Fruit fly (Drosophila melanogaster) whole organism, embryonic: ENCODE results near the gene CG12290.

Experiments used
- B-H1 ChIP-seq: fragments of 200-800 bp; sonication (Bioruptor generic); IDR thresholded peaks from 3 replicates; pipeline ENCODE4 v1.3.6; 2022; ENCODE audit warnings: missing biosample characterization, missing genetic modification characterization
- CG11695 ChIP-seq: fragments of 200-800 bp; sonication (Bioruptor generic); IDR thresholded peaks from 3 replicates; pipeline ENCODE4 v1.3.6; 2022; ENCODE audit warnings: missing biosample characterization, missing genetic modification characterization
- CG12391 ChIP-seq: fragments of 200-800 bp; sonication (Bioruptor generic); optimal IDR thresholded peaks from 3 replicates; lab custom pipeline; 2018; ENCODE audit warnings: missing biosample characterization, mild to moderate bottlenecking, missing genetic modification characterization, moderate library complexity
- CG1647 ChIP-seq: fragments of 200-800 bp; sonication (Bioruptor generic); optimal IDR thresholded peaks from 3 replicates; lab custom pipeline; 2016; ENCODE audit warnings: missing biosample characterization, missing genetic modification characterization
- CG17385 ChIP-seq: fragments of 200-800 bp; sonication (Bioruptor generic); optimal IDR thresholded peaks from 3 replicates; lab custom pipeline; 2018; ENCODE audit warnings: missing biosample characterization, mild to moderate bottlenecking, missing genetic modification characterization
- CG2129 ChIP-seq: fragments of 200-800 bp; sonication (Bioruptor generic); IDR thresholded peaks from 2 replicates; pipeline ENCODE4 v1.3.6; 2022; ENCODE audit warnings: missing biosample characterization, missing genetic modification characterization; ENCODE audit not compliant: partially characterized antibody
- CG2712 ChIP-seq: fragments of 200-800 bp; optimal IDR thresholded peaks from 3 replicates; lab custom pipeline; 2019; ENCODE audit warnings: missing biosample characterization, mild to moderate bottlenecking, missing genetic modification characterization, moderate library complexity
- CG30403 ChIP-seq: fragments of 200-800 bp; sonication (Bioruptor generic); optimal IDR thresholded peaks from 3 replicates; lab custom pipeline; 2016; ENCODE audit warnings: missing biosample characterization, missing genetic modification characterization
- CG33557 ChIP-seq: fragments of 200-800 bp; sonication (Bioruptor generic); optimal IDR thresholded peaks from 2 replicates; lab custom pipeline; 2019; ENCODE audit warnings: missing biosample characterization, mild to moderate bottlenecking, missing genetic modification characterization, moderate library complexity
- CG4328 ChIP-seq: fragments of 200-800 bp; sonication (Bioruptor generic); optimal IDR thresholded peaks from 3 replicates; lab custom pipeline; 2017; ENCODE audit warnings: missing biosample characterization, missing genetic modification reagents, missing genetic modification characterization
- CG4424 ChIP-seq: fragments of 200-800 bp; sonication (Bioruptor generic); optimal IDR thresholded peaks from 3 replicates; lab custom pipeline; 2016; ENCODE audit warnings: missing biosample characterization, missing genetic modification characterization
- CG4707 ChIP-seq: fragments of 200-800 bp; sonication (Bioruptor generic); optimal IDR thresholded peaks from 2 replicates; lab custom pipeline; 2018; ENCODE audit warnings: missing biosample characterization, mild to moderate bottlenecking, missing genetic modification characterization, moderate library complexity
- CG5180 ChIP-seq: fragments of 200-800 bp; sonication (Bioruptor generic); optimal IDR thresholded peaks from 3 replicates; lab custom pipeline; 2017; ENCODE audit warnings: missing biosample characterization, missing genetic modification characterization, mild to moderate bottlenecking, moderate library complexity, missing genetic modification reagents
- CG6175 ChIP-seq: fragments of 200-800 bp; sonication (Bioruptor generic); IDR thresholded peaks from 3 replicates; pipeline ENCODE4 v1.3.6; 2022; ENCODE audit warnings: missing biosample characterization, missing genetic modification characterization
- CG6654 ChIP-seq: fragments of 200-800 bp; sonication (Bioruptor generic); optimal IDR thresholded peaks from 2 replicates; lab custom pipeline; 2017; ENCODE audit warnings: missing biosample characterization, mild to moderate bottlenecking, missing genetic modification characterization
- CG7271 ChIP-seq: fragments of 200-800 bp; sonication (Bioruptor generic); optimal IDR thresholded peaks from 2 replicates; lab custom pipeline; 2018; ENCODE audit warnings: missing biosample characterization, mild to moderate bottlenecking, missing genetic modification characterization, moderate library complexity
- CG8388 ChIP-seq: fragments of 200-800 bp; sonication (Bioruptor generic); optimal IDR thresholded peaks from 2 replicates; lab custom pipeline; 2019; ENCODE audit warnings: missing biosample characterization, mild to moderate bottlenecking, missing genetic modification characterization, moderate library complexity
- CkIIα-i1 ChIP-seq: fragments of 200-800 bp; sonication (Bioruptor generic); IDR thresholded peaks from 2 replicates; pipeline ENCODE4 v1.3.6; 2022; ENCODE audit warnings: missing biosample characterization, missing genetic modification characterization
- D19B ChIP-seq: fragments of 200-800 bp; sonication (Bioruptor generic); optimal IDR thresholded peaks from 2 replicates; lab custom pipeline; 2017; ENCODE audit warnings: missing biosample characterization, mild to moderate bottlenecking, missing genetic modification characterization
- Fer1 ChIP-seq: fragments of 200-800 bp; sonication (Bioruptor generic); optimal IDR thresholded peaks from 2 replicates; lab custom pipeline; 2017; ENCODE audit warnings: missing biosample characterization, mild to moderate bottlenecking, missing genetic modification characterization
- HmgD ChIP-seq: fragments of 200-800 bp; sonication (Bioruptor generic); optimal IDR thresholded peaks from 3 replicates; lab custom pipeline; 2016; ENCODE audit warnings: missing biosample characterization, missing genetic modification characterization
- Lhr ChIP-seq: fragments of 200-800 bp; sonication (Bioruptor generic); optimal IDR thresholded peaks from 3 replicates; lab custom pipeline; 2017; ENCODE audit warnings: mild to moderate bottlenecking, missing biosample characterization, missing genetic modification reagents, missing genetic modification characterization
- Lim3 ChIP-seq: fragments of 200-800 bp; sonication (Bioruptor generic); IDR thresholded peaks from 2 replicates; pipeline ENCODE4 v1.3.6; 2022; ENCODE audit warnings: missing biosample characterization, missing genetic modification characterization
- Lpt ChIP-seq: fragments of >200 bp; optimal IDR thresholded peaks from 2 replicates; lab custom pipeline; 2018; ENCODE audit warnings: missing biosample characterization, missing genetic modification characterization
- MESR4 ChIP-seq: fragments of 200-800 bp; sonication (Bioruptor generic); optimal IDR thresholded peaks from 2 replicates; lab custom pipeline; 2018; ENCODE audit warnings: missing biosample characterization, mild to moderate bottlenecking, missing genetic modification characterization, moderate library complexity
- Med ChIP-seq: fragments of 200-800 bp; sonication (Bioruptor generic); peaks from one replicate; lab custom pipeline; 2016; ENCODE audit warnings: missing biosample characterization, missing genetic modification characterization, mild to moderate bottlenecking, inconsistent platforms, moderate library complexity
- Mrtf ChIP-seq: fragments of 200-800 bp; sonication (Bioruptor generic); IDR thresholded peaks from 3 replicates; pipeline ENCODE4 v1.3.6; 2022; ENCODE audit warnings: missing biosample characterization, missing genetic modification characterization
- Optix ChIP-seq: fragments of 200-800 bp; sonication (Bioruptor generic); IDR thresholded peaks from 3 replicates; pipeline ENCODE4 v1.3.6; 2022; ENCODE audit warnings: missing biosample characterization, missing genetic modification characterization
- Taf1 ChIP-seq: fragments of 200-800 bp; sonication (Bioruptor generic); IDR thresholded peaks from 2 replicates; pipeline ENCODE4 v1.3.6; 2022; ENCODE audit warnings: missing biosample characterization, missing genetic modification characterization
- bbx ChIP-seq: fragments of 200-800 bp; sonication (Bioruptor generic); IDR thresholded peaks from 2 replicates; pipeline ENCODE4 v1.3.6; 2022; ENCODE audit warnings: missing biosample characterization, missing genetic modification characterization; ENCODE audit not compliant: partially characterized antibody
- bowl ChIP-seq: fragments of 200-800 bp; sonication (Bioruptor generic); IDR thresholded peaks from 2 replicates; pipeline ENCODE4 v1.3.6; 2022; ENCODE audit warnings: missing biosample characterization, missing genetic modification characterization
- btn ChIP-seq: fragments of 200-800 bp; sonication (Bioruptor generic); optimal IDR thresholded peaks from 2 replicates; lab custom pipeline; 2016; ENCODE audit warnings: missing biosample characterization, missing genetic modification characterization
- cas ChIP-seq: fragments of 200-800 bp; sonication (Bioruptor generic); IDR thresholded peaks from 2 replicates; pipeline ENCODE4 v1.3.6; 2022; ENCODE audit warnings: missing biosample characterization, missing genetic modification characterization
- dm ChIP-seq: fragments of 200-800 bp; sonication (Bioruptor generic); optimal IDR thresholded peaks from 3 replicates; lab custom pipeline; 2016; ENCODE audit warnings: missing biosample characterization, missing genetic modification characterization
- grau ChIP-seq: fragments of 200-800 bp; optimal IDR thresholded peaks from 3 replicates; lab custom pipeline; 2019; ENCODE audit warnings: missing biosample characterization, mild to moderate bottlenecking, missing genetic modification characterization, moderate library complexity
- gt ChIP-seq: fragments of 200-800 bp; sonication (Bioruptor generic); IDR thresholded peaks from 2 replicates; pipeline ENCODE4 v1.3.6; 2022; ENCODE audit warnings: missing biosample characterization, missing genetic modification characterization
- hth ChIP-seq: fragments of >200 bp; optimal IDR thresholded peaks from 2 replicates; lab custom pipeline; 2017; ENCODE audit warnings: inconsistent platforms
- kah ChIP-seq: fragments of 200-800 bp; sonication (Bioruptor generic); optimal IDR thresholded peaks from 2 replicates; lab custom pipeline; 2018; ENCODE audit warnings: missing biosample characterization, mild to moderate bottlenecking, missing genetic modification characterization
- kay ChIP-seq: fragments of 200-800 bp; sonication (Bioruptor generic); optimal IDR thresholded peaks from 2 replicates; lab custom pipeline; 2016; ENCODE audit warnings: missing biosample characterization, missing genetic modification characterization
- mam ChIP-seq: fragments of 200-800 bp; sonication (Bioruptor generic); optimal IDR thresholded peaks from 3 replicates; lab custom pipeline; 2016; ENCODE audit warnings: missing biosample characterization, missing genetic modification characterization
- nom ChIP-seq: fragments of 200-800 bp; sonication (Bioruptor generic); optimal IDR thresholded peaks from 2 replicates; lab custom pipeline; 2017; ENCODE audit warnings: missing biosample characterization, missing genetic modification characterization, mild to moderate bottlenecking, moderate library complexity, missing genetic modification reagents
- pho ChIP-seq: fragments of 200-800 bp; sonication (Bioruptor generic); optimal IDR thresholded peaks from 2 replicates; lab custom pipeline; 2016; ENCODE audit warnings: missing biosample characterization, missing genetic modification characterization
- pros ChIP-seq: fragments of 200-800 bp; sonication (Bioruptor generic); optimal IDR thresholded peaks from 3 replicates; lab custom pipeline; 2019; ENCODE audit warnings: missing biosample characterization, mild to moderate bottlenecking, missing genetic modification characterization, moderate library complexity
- run ChIP-seq: fragments of 200-800 bp; sonication (Bioruptor generic); optimal IDR thresholded peaks from 3 replicates; lab custom pipeline; 2018; ENCODE audit warnings: missing biosample characterization, mild to moderate bottlenecking, missing genetic modification characterization
- sd ChIP-seq: fragments of 200-800 bp; sonication (Bioruptor generic); optimal IDR thresholded peaks from 3 replicates; lab custom pipeline; 2018; ENCODE audit warnings: missing biosample characterization, mild to moderate bottlenecking, missing genetic modification characterization, moderate library complexity
- tio ChIP-seq: fragments of 200-800 bp; sonication (Bioruptor generic); optimal IDR thresholded peaks from 2 replicates; lab custom pipeline; 2017; ENCODE audit warnings: missing biosample characterization, missing genetic modification characterization, inconsistent platforms
- vfl ChIP-seq: fragments of 200-800 bp; sonication (Bioruptor generic); optimal IDR thresholded peaks from 2 replicates; lab custom pipeline; 2016; ENCODE audit warnings: missing biosample characterization, missing genetic modification characterization
- vvl ChIP-seq: fragments of 200-800 bp; sonication (Bioruptor generic); IDR thresholded peaks from 2 replicates; pipeline ENCODE4 v1.3.6; 2022; ENCODE audit warnings: missing biosample characterization, missing genetic modification characterization
- wdn ChIP-seq: fragments of 200-800 bp; sonication (Bioruptor generic); IDR thresholded peaks from 2 replicates; pipeline ENCODE4 v1.3.6; 2022; ENCODE audit warnings: missing biosample characterization, missing genetic modification characterization
- zen ChIP-seq: fragments of 200-800 bp; sonication (Bioruptor generic); optimal IDR thresholded peaks from 3 replicates; lab custom pipeline; 2018; ENCODE audit warnings: missing biosample characterization, mild to moderate bottlenecking, missing genetic modification characterization, moderate library complexity

CG12290 gene

DNA sequence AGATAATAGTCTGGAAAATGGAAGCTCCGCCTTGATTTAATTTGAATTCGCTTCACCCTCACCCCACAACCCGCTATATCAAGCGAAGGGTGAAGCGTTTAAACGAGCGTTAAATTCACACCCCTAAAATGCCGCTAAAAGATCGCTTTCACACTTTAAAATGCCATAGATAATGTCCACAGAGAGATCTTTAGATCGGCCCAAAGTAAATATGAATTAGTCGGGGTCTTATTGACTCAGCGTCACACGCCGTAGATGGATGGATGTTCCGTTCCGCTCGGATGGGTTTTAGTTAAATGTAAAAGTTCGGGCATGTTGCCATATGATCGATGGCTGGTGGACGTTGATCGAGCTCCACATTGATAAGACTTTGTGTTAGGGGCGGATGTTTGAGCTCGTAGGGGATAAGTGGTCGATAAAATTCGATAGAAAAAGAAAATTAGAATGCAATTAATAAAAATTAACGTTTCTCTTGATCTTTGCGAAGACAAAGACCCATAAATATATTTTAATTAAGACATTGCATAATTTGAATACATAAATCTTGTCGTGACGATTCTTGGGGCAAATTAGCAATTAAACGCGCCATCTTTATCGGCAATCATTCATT, 1.9 kb upstream of the CG12290 start (continued):
- TF ChIP-seq Lim3 (GFP tag; lab: Robert Waterston, UW): no peak
- TF ChIP-seq B-H1 (GFP tag; lab: Robert Waterston, UW): peak; percentile 74
- peak; percentile 82 for TF ChIP-seq mam (GFP tag; lab: Kevin White, UChicago)
- TF ChIP-seq run (tag; lab: Kevin White, UChicago): peak; percentile 64
- no peak for TF ChIP-seq nom (GFP tag; lab: Kevin White, UChicago)
- TF ChIP-seq CG6654: peak; percentile 35
- TF ChIP-seq CG4707 (GFP tag; lab: Kevin White, UChicago): peak; percentile 87
- peak; percentile 78 for TF ChIP-seq Optix (GFP tag; lab: Robert Waterston, UW)
- peak; percentile 63; the same call in 1 of the 2 replicates for TF ChIP-seq cas (GFP tag; lab: Robert Waterston, UW)
- peak; percentile 83 for TF ChIP-seq vvl (GFP tag; lab: Robert Waterston, UW)
- TF ChIP-seq CG11695 (GFP tag; lab: Robert Waterston, UW): peak; percentile 76; the same call in 2 of the 3 replicates
- TF ChIP-seq btn (GFP tag; lab: Kevin White, UChicago): peak; percentile 67
- peak; percentile 83 for TF ChIP-seq tio (GFP tag; lab: Kevin White, UChicago)
- peak; percentile 63; the same call in 2 of the 3 replicates for TF ChIP-seq Mrtf (GFP tag; lab: Robert Waterston, UW)
- peak; percentile 50 for TF ChIP-seq CG12391 (tag; lab: Kevin White, UChicago)
- TF ChIP-seq CG4424 (GFP tag; lab: Kevin White, UChicago): peak; percentile 42
- TF ChIP-seq CG17385: peak; percentile 75
- peak; percentile 92 for TF ChIP-seq CG33557 (GFP tag; lab: Kevin White, UChicago)
- peak; percentile 81 for TF ChIP-seq wdn (GFP tag; lab: Robert Waterston, UW)
- TF ChIP-seq CG8388 (GFP tag; lab: Kevin White, UChicago): peak; percentile 21
- no peak for TF ChIP-seq bbx (GFP tag; lab: Robert Waterston, UW)
- TF ChIP-seq CG4328 (GFP tag; lab: Kevin White, UChicago): peak; percentile 89
- TF ChIP-seq Taf1 (GFP tag; lab: Robert Waterston, UW): peak; percentile 59
- TF ChIP-seq Med (GFP tag; lab: Kevin White, UChicago): peak; percentile 98
- peak; percentile 70 for TF ChIP-seq CG2712 (tag; lab: Kevin White, UChicago)
- peak; percentile 67 for TF ChIP-seq dm
- TF ChIP-seq zen (tag; lab: Kevin White, UChicago): no peak
- no peak for TF ChIP-seq pros (GFP tag; lab: Kevin White, UChicago)
- TF ChIP-seq D19B (GFP tag; lab: Kevin White, UChicago): peak; percentile 61
- TF ChIP-seq CG1647 (GFP tag; lab: Kevin White, UChicago): peak; percentile 77
- TF ChIP-seq CG5180 (GFP tag; lab: Kevin White, UChicago): peak; percentile 84
- no peak for TF ChIP-seq Lpt
- TF ChIP-seq kay (GFP tag; lab: Kevin White, UChicago): peak; percentile 74
- TF ChIP-seq bowl (GFP tag; lab: Robert Waterston, UW): peak; percentile 54; the same call in 1 of the 2 replicates
- peak; percentile 57 for TF ChIP-seq sd (tag; lab: Kevin White, UChicago)
- peak; percentile 20 for TF ChIP-seq MESR4 (GFP tag; lab: Kevin White, UChicago)
- TF ChIP-seq gt (GFP tag; lab: Robert Waterston, UW): 0 out of 2 replicates have a peak, but pooled peaks have one; percentile 33
- TF ChIP-seq vfl (GFP tag; lab: Kevin White, UChicago): peak; percentile 67
- TF ChIP-seq Lhr (GFP tag; lab: Kevin White, UChicago): peak; percentile 84
- peak; percentile 86 for TF ChIP-seq pho (GFP tag; lab: Kevin White, UChicago)
- TF ChIP-seq Fer1 (GFP tag; lab: Kevin White, UChicago): peak; percentile 86
- peak; percentile 61 for TF ChIP-seq CG7271 (tag; lab: Kevin White, UChicago)
- no peak for TF ChIP-seq hth (lab: Kevin White, UChicago)
- peak; percentile 67 for TF ChIP-seq kah (GFP tag; lab: Kevin White, UChicago)
- peak; percentile 86 for TF ChIP-seq CG6175
- peak; percentile 48 for TF ChIP-seq grau (tag; lab: Kevin White, UChicago)
- TF ChIP-seq CG2129: no peak
- TF ChIP-seq HmgD: peak; percentile 60
- peak; percentile 74; the same call in 1 of the 2 replicates for TF ChIP-seq CkIIα-i1 (GFP tag; lab: Robert Waterston, UW)
- peak; percentile 47 for TF ChIP-seq CG30403 (GFP tag; lab: Kevin White, UChicago)
